Fruit fly (Drosophila melanogaster): ENCODE results near the gene ND-B18.

DNA sequence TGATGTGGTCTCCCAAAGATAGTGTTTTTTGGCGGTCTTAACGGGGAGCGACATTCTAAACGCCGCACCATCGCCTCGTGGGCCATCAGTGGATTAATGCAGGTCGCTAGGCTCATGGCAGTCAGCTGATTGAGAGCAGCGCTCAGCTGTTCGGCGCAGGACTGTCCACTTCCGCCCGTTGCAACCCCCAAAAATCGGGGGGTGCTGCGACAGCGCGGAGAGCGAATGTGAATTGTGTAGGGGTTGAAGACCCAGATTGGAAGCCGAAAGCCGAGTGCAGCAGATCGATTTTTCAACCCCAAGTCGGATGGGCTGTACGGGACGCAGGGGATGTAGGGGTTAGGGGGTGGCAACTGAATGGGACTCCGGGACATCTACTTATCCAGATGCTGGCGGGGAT is 914 bp upstream of the ND-B18 start:
- TF ChIP-seq CG8478 (optimal IDR thresholded peaks at IDR 0.05) (no peak), CTCF (optimal IDR thresholded peaks at IDR 0.05) (no peak)
